Worm (Caenorhabditis elegans) whole organism, L3 larva: ENCODE measurements around the gene math-39.
"Not testable (repeated sequence)": the region's sequence is repeated elsewhere in the genome, so short reads cannot be mapped to it uniquely, and the experiment has no call there.

Experiments used
- R02D3.7 ChIP-seq: fragments of 150-350 bp; optimal IDR thresholded peaks from 2 replicates; lab custom pipeline; 2014; ENCODE audit warnings: missing biosample characterization, missing genetic modification characterization
- ama-1 ChIP-seq: fragments of 150-350 bp; optimal IDR thresholded peaks from 2 replicates; lab custom pipeline; 2018
- ceh-82 ChIP-seq: fragments of 150-350 bp; optimal IDR thresholded peaks from 2 replicates; lab custom pipeline; 2014; ENCODE audit warnings: missing biosample characterization, missing genetic modification characterization
- fkh-10 ChIP-seq: sonication (generic microtip); optimal IDR thresholded peaks from 2 replicates; lab custom pipeline; 2017; ENCODE audit warnings: missing biosample characterization, missing genetic modification reagents, missing genetic modification characterization
- lin-15B ChIP-seq: fragments of 150-350 bp; optimal IDR thresholded peaks from 2 replicates; lab custom pipeline; 2014; ENCODE audit warnings: missing biosample characterization, missing genetic modification characterization
- mdl-1 ChIP-seq: fragments of 150-350 bp; optimal IDR thresholded peaks from 2 replicates; lab custom pipeline; 2014; ENCODE audit warnings: missing biosample characterization, missing genetic modification characterization
- unc-62 ChIP-seq: fragments of 150-350 bp; sonication (generic microtip); optimal IDR thresholded peaks from 4 replicates; lab custom pipeline; 2014; ENCODE audit warnings: missing biosample characterization, missing genetic modification reagents, missing genetic modification characterization

DNA sequence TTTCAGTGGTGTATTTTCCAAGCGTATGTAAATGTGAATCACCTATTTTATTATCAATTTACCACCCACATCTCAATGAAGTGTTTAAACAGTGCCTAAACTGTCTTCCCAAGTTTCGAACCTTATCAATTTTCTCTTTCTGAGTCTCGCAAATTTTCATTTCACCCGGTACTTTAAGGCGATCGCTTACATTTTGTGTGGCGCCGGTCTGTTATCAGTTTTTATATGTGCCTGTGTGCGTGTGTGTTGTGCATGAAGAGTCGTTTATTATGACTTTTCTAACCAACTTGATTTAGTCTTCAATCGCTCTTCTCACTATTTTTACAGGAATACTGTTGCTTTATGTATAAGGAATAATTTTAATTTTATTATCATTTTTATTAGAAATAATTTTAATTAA is 8.5 kb upstream of the math-39 start:
- not testable (repeated sequence) for TF ChIP-seq ceh-82 (tag; lab: Kevin White, UChicago); R02D3.7 (tag; lab: Kevin White, UChicago); fkh-10 (GFP tag; lab: Kevin White, UChicago); ama-1; lin-15B (tag; lab: Kevin White, UChicago); mdl-1; unc-62 (GFP tag; lab: Kevin White, UChicago)
